Fruit fly (Drosophila melanogaster): Measurements from ENCODE around the gene CG13310.

DNA sequence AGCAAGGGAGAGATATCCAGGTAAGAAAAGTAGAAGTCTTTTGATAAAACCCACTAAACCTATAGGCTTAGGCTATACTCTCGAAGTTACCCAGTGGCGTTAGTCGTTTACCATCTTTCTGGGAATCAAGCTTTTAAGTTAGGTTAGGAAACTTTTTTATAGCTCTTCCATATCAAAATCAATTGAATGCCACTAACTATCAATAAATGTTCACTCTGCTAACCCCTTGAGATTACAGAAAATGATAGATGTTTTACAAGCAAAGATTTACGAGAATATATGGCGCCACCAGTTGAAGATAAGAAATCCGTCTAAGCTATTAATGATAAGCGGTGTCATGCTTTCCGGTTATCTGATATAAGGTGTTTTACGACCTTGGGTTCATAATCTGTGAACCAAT lies 12.6 kb downstream of the CG13310 start:
- no peak for TF ChIP-seq Hr78 (GFP tag; optimal IDR thresholded peaks at IDR 0.05)
- TF ChIP-seq Dfd (GFP tag; optimal IDR thresholded peaks at IDR 0.05) = no peak
- no peak for TF ChIP-seq OdsH (GFP tag; optimal IDR thresholded peaks at IDR 0.05)
- TF ChIP-seq Jra (GFP tag; optimal IDR thresholded peaks at IDR 0.05) = no peak
- TF ChIP-seq Sp1 (GFP tag; optimal IDR thresholded peaks at IDR 0.05) = no peak
- TF ChIP-seq psq (GFP tag; optimal IDR thresholded peaks at IDR 0.05) = no peak
- TF ChIP-seq CrebA (GFP tag; optimal IDR thresholded peaks at IDR 0.05; ENCODE audit: borderline replicate concordance) = no peak
- no peak for TF ChIP-seq pan (optimal IDR thresholded peaks at IDR 0.05)
- TF ChIP-seq jim (GFP tag; optimal IDR thresholded peaks at IDR 0.05) = no peak
- no peak for TF ChIP-seq h (GFP tag; optimal IDR thresholded peaks at IDR 0.05)
- TF ChIP-seq ey (GFP tag; optimal IDR thresholded peaks at IDR 0.05) = no peak
